Fruit fly (Drosophila melanogaster): ENCODE data around the gene Nedd4.

Nedd4 gene

dm6 chr3L:17485280-17485792 is 44.5 kb upstream of the Nedd4 start (continued):
- TF ChIP-seq CG12659 (GFP tag; optimal IDR thresholded peaks at IDR 0.05) (peak; percentile 40), dpn (GFP tag; optimal IDR thresholded peaks at IDR 0.05) (peak in 1 of 2 experiments; percentile 9), ara (GFP tag; IDR thresholded peaks at IDR 0.05) (peak; percentile 79), CG17568 (GFP tag; optimal IDR thresholded peaks at IDR 0.05) (peak; percentile 89), az2 (GFP tag; optimal IDR thresholded peaks at IDR 0.05) (peak; percentile 39), Abd-B (GFP tag; optimal IDR thresholded peaks at IDR 0.05) (no peak), ci (GFP tag; IDR thresholded peaks at IDR 0.05) (peak; percentile 94), CG7987 (GFP tag; optimal IDR thresholded peaks at IDR 0.05) (peak; percentile 91), CG8359 (GFP tag; optimal IDR thresholded peaks at IDR 0.05; ENCODE audit: borderline replicate concordance) (peak; percentile 85), Doc3 (GFP tag; IDR thresholded peaks at IDR 0.05; ENCODE audit: partially characterized antibody) (no peak), ac (GFP tag; optimal IDR thresholded peaks at IDR 0.05) (peak; percentile 92), CG32532 (GFP tag; IDR thresholded peaks at IDR 0.05) (no peak), CG2712 (tag; optimal IDR thresholded peaks at IDR 0.05) (peak; percentile 76), chif (GFP tag; optimal IDR thresholded peaks at IDR 0.05) (peak; percentile 55 to 60), chm (GFP tag; IDR thresholded peaks at IDR 0.05) (peak; percentile 88; the same call in 1 of the 2 replicates), CG12299 (tag; optimal IDR thresholded peaks at IDR 0.05) (peak; percentile 83), ash1 (GFP tag; optimal IDR thresholded peaks at IDR 0.05) (peak; percentile 4), CG1233 (GFP tag; optimal IDR thresholded peaks at IDR 0.05) (peak; percentile 86), CG17802 (tag; optimal IDR thresholded peaks at IDR 0.05) (peak; percentile 59), Eip74EF (GFP tag; optimal IDR thresholded peaks at IDR 0.05) (peak in 1 of 2 experiments; percentile 91), dmrt11E (tag; optimal IDR thresholded peaks at IDR 0.05) (peak; percentile 86), Ssrp (tag; optimal IDR thresholded peaks at IDR 0.05) (peak; percentile 42), Kr (GFP tag; optimal IDR thresholded peaks at IDR 0.05) (peak; percentile 89), Gug (GFP tag; IDR thresholded peaks at IDR 0.05) (0 out of 4 replicates have a peak, but pooled peaks have one; percentile 11), CG5180 (GFP tag; optimal IDR thresholded peaks at IDR 0.05) (peak; percentile 80), Drgx (GFP tag; IDR thresholded peaks at IDR 0.05) (peak; percentile 40; the same call in 1 of the 2 replicates), tup (GFP tag; optimal IDR thresholded peaks at IDR 0.05) (peak; percentile 62), Neu2 (GFP tag; optimal IDR thresholded peaks at IDR 0.05; ENCODE audit: borderline replicate concordance) (no peak), CG10267 (tag; optimal IDR thresholded peaks at IDR 0.05) (peak; percentile 40), CTCF (GFP tag; optimal IDR thresholded peaks at IDR 0.05) (peak; percentile 59), NFAT (GFP tag; IDR thresholded peaks at IDR 0.05) (no peak), CG12744 (GFP tag; optimal IDR thresholded peaks at IDR 0.05) (peak; percentile 1), HLH4C (GFP tag; IDR thresholded peaks at IDR 0.05; ENCODE audit: partially characterized antibody) (no peak), disco-r (GFP tag; optimal IDR thresholded peaks at IDR 0.05) (peak; percentile 22), CG15601 (tag; optimal IDR thresholded peaks at IDR 0.05) (peak; percentile 95), ATbp (GFP tag; optimal IDR thresholded peaks at IDR 0.05) (peak; percentile 99), CG7786 (GFP tag; optimal IDR thresholded peaks at IDR 0.05) (no peak), ssp (GFP tag; IDR thresholded peaks at IDR 0.05) (no peak; the same call in 1 of the 2 replicates), C15 (GFP tag; IDR thresholded peaks at IDR 0.05) (no peak), CG9609 (GFP tag; optimal IDR thresholded peaks at IDR 0.05) (no peak), CG7963 (GFP tag; IDR thresholded peaks at IDR 0.05; ENCODE audit: partially characterized antibody) (no peak), dm (GFP tag; optimal IDR thresholded peaks at IDR 0.05) (no peak), lola (GFP tag; optimal IDR thresholded peaks at IDR 0.05) (peak in 1 of 3 experiments; percentile 86), Jarid2 (GFP tag; optimal IDR thresholded peaks at IDR 0.05) (peak; percentile 56), Poxn (GFP tag; IDR thresholded peaks at IDR 0.05) (no peak), CG6791 (GFP tag; IDR thresholded peaks at IDR 0.05; ENCODE audit: partially characterized antibody) (no peak), wek (GFP tag; optimal IDR thresholded peaks at IDR 0.05) (peak; percentile 96), CG30020 (tag; optimal IDR thresholded peaks at IDR 0.05) (peak; percentile 29), B-H2 (GFP tag; optimal IDR thresholded peaks at IDR 0.05) (no peak)
